Fruit fly (Drosophila melanogaster) whole organism, embryonic: ENCODE data around the gene CG32075.

Experiments
- CG10565 ChIP-seq: fragments of 200-800 bp; sonication (Bioruptor generic); optimal IDR thresholded peaks from 3 replicates; lab custom pipeline; 2016; ENCODE audit warnings: missing biosample characterization, mild to moderate bottlenecking, missing genetic modification characterization
- CG11560 ChIP-seq: fragments of 200-800 bp; sonication (Bioruptor generic); IDR thresholded peaks from 3 replicates; pipeline ENCODE4 v1.3.6; 2022; ENCODE audit warnings: missing biosample characterization, missing genetic modification characterization
- CG12155 ChIP-seq: fragments of 200-800 bp; sonication (Bioruptor generic); optimal IDR thresholded peaks from 3 replicates; lab custom pipeline; 2016; ENCODE audit warnings: missing biosample characterization, missing genetic modification characterization
- CG12219 ChIP-seq: fragments of 200-800 bp; sonication (Bioruptor generic); optimal IDR thresholded peaks from 3 replicates; lab custom pipeline; 2018; ENCODE audit warnings: missing biosample characterization, mild to moderate bottlenecking, missing genetic modification characterization
- CG12236 ChIP-seq: fragments of 200-800 bp; sonication (Bioruptor generic); optimal IDR thresholded peaks from 2 replicates; lab custom pipeline; 2016; ENCODE audit warnings: missing biosample characterization, missing genetic modification characterization
- CG12942 ChIP-seq: fragments of 200-800 bp; sonication (Bioruptor generic); optimal IDR thresholded peaks from 3 replicates; lab custom pipeline; 2016; ENCODE audit warnings: missing biosample characterization, missing genetic modification characterization
- CG13123 ChIP-seq: fragments of 200-800 bp; sonication (Bioruptor generic); optimal IDR thresholded peaks from 2 replicates; lab custom pipeline; 2016; ENCODE audit warnings: missing biosample characterization, missing genetic modification characterization
- CG15696 ChIP-seq: fragments of 200-800 bp; sonication (Bioruptor generic); optimal IDR thresholded peaks from 2 replicates; lab custom pipeline; 2019; ENCODE audit warnings: missing biosample characterization, mild to moderate bottlenecking, missing genetic modification characterization, moderate library complexity
- CG18599 ChIP-seq: fragments of 200-800 bp; sonication (Bioruptor generic); optimal IDR thresholded peaks from 3 replicates; lab custom pipeline; 2017; ENCODE audit warnings: missing biosample characterization, missing genetic modification characterization, mild to moderate bottlenecking, moderate library complexity, missing genetic modification reagents
- CG2116 ChIP-seq: fragments of 200-800 bp; sonication (Bioruptor generic); optimal IDR thresholded peaks from 3 replicates; lab custom pipeline; 2018; ENCODE audit warnings: missing biosample characterization, mild to moderate bottlenecking, missing genetic modification characterization
- CG2120 ChIP-seq: fragments of 200-800 bp; sonication (Bioruptor generic); optimal IDR thresholded peaks from 3 replicates; lab custom pipeline; 2016; ENCODE audit warnings: missing biosample characterization, missing genetic modification characterization
- CG2889 ChIP-seq: fragments of 200-800 bp; sonication (Bioruptor generic); IDR thresholded peaks from 3 replicates; pipeline ENCODE4 v1.3.6; 2022; ENCODE audit warnings: missing biosample characterization, missing genetic modification characterization
- CG3838 ChIP-seq: fragments of 200-800 bp; sonication (Bioruptor generic); optimal IDR thresholded peaks from 3 replicates; lab custom pipeline; 2016; ENCODE audit warnings: missing biosample characterization, missing genetic modification characterization
- CG3995 ChIP-seq: fragments of 200-800 bp; sonication (Bioruptor generic); optimal IDR thresholded peaks from 3 replicates; lab custom pipeline; 2016; ENCODE audit warnings: missing biosample characterization, missing genetic modification characterization
- CG4617 ChIP-seq: fragments of 200-800 bp; sonication (Bioruptor generic); optimal IDR thresholded peaks from 3 replicates; lab custom pipeline; 2016; ENCODE audit warnings: missing biosample characterization, missing genetic modification characterization, borderline replicate concordance
- CG5245 ChIP-seq: fragments of 200-800 bp; sonication (Bioruptor generic); optimal IDR thresholded peaks from 3 replicates; lab custom pipeline; 2016; ENCODE audit warnings: missing biosample characterization, missing genetic modification characterization
- Camta ChIP-seq: fragments of 200-800 bp; sonication (Bioruptor generic); optimal IDR thresholded peaks from 2 replicates; lab custom pipeline; 2016; ENCODE audit warnings: missing biosample characterization, missing genetic modification characterization
- Doc3 ChIP-seq: fragments of 200-800 bp; sonication (Bioruptor generic); IDR thresholded peaks from 3 replicates; pipeline ENCODE4 v1.3.6; 2022; ENCODE audit warnings: missing biosample characterization, missing genetic modification characterization; ENCODE audit not compliant: partially characterized antibody
- E2f2 ChIP-seq: fragments of 200-800 bp; sonication (Bioruptor generic); IDR thresholded peaks from 2 replicates; pipeline ENCODE4 v1.3.6; 2022; ENCODE audit warnings: missing biosample characterization, missing genetic modification characterization
- GATAe ChIP-seq: fragments of 200-800 bp; sonication (Bioruptor generic); conservative IDR thresholded peaks from 2 replicates; pipeline ENCODE4 v1.3.6; 2022; ENCODE audit warnings: missing biosample characterization, missing genetic modification characterization
- Gug ChIP-seq: fragments of 200-800 bp; sonication (Bioruptor generic); IDR thresholded peaks from 4 replicates; pipeline ENCODE4 v1.3.6; 2022; ENCODE audit warnings: missing biosample characterization, missing genetic modification characterization
- H15 ChIP-seq: fragments of 200-800 bp; sonication (Bioruptor generic); IDR thresholded peaks from 3 replicates; pipeline ENCODE4 v1.3.6; 2022; ENCODE audit warnings: missing biosample characterization, missing genetic modification characterization
- Lim3 ChIP-seq: fragments of 200-800 bp; sonication (Bioruptor generic); IDR thresholded peaks from 2 replicates; pipeline ENCODE4 v1.3.6; 2022; ENCODE audit warnings: missing biosample characterization, missing genetic modification characterization
- Mad ChIP-seq: fragments of 200-800 bp; sonication (Bioruptor generic); optimal IDR thresholded peaks from 2 replicates; lab custom pipeline; 2016; ENCODE audit warnings: missing biosample characterization, missing genetic modification characterization
- Mrtf ChIP-seq: fragments of 200-800 bp; sonication (Bioruptor generic); IDR thresholded peaks from 3 replicates; pipeline ENCODE4 v1.3.6; 2022; ENCODE audit warnings: missing biosample characterization, missing genetic modification characterization
- Nf-YA ChIP-seq: fragments of 200-800 bp; sonication (Bioruptor generic); IDR thresholded peaks from 2 replicates; pipeline ENCODE4 v1.3.6; 2022; ENCODE audit warnings: missing biosample characterization, missing genetic modification characterization
- Optix ChIP-seq: fragments of 200-800 bp; sonication (Bioruptor generic); IDR thresholded peaks from 3 replicates; pipeline ENCODE4 v1.3.6; 2022; ENCODE audit warnings: missing biosample characterization, missing genetic modification characterization
- Vsx1 ChIP-seq: fragments of 200-800 bp; sonication (Bioruptor generic); optimal IDR thresholded peaks from 2 replicates; lab custom pipeline; 2017; ENCODE audit warnings: missing biosample characterization, mild to moderate bottlenecking, missing genetic modification characterization, missing genetic modification reagents
- Xbp1 ChIP-seq: fragments of 200-800 bp; sonication (Bioruptor generic); optimal IDR thresholded peaks from 3 replicates; lab custom pipeline; 2016; ENCODE audit warnings: missing biosample characterization, mild to moderate bottlenecking, missing genetic modification characterization
- bigmax ChIP-seq: fragments of 200-800 bp; sonication (Bioruptor generic); optimal IDR thresholded peaks from 2 replicates; lab custom pipeline; 2018; ENCODE audit warnings: missing biosample characterization, mild to moderate bottlenecking, missing genetic modification characterization
- ems ChIP-seq: fragments of 200-800 bp; sonication (Bioruptor generic); optimal IDR thresholded peaks from 3 replicates; lab custom pipeline; 2016; ENCODE audit warnings: missing biosample characterization, missing genetic modification characterization
- en ChIP-seq: fragments of 200-800 bp; sonication (Bioruptor generic); optimal IDR thresholded peaks from 2 replicates; lab custom pipeline; 2016; ENCODE audit warnings: missing biosample characterization, missing genetic modification characterization
- eyg ChIP-seq: fragments of 200-800 bp; sonication (Bioruptor generic); optimal IDR thresholded peaks from 3 replicates; lab custom pipeline; 2016; ENCODE audit warnings: missing biosample characterization, missing genetic modification characterization
- fu2 ChIP-seq: fragments of 200-800 bp; sonication (Bioruptor generic); optimal IDR thresholded peaks from 2 replicates; lab custom pipeline; 2016; ENCODE audit warnings: missing biosample characterization, missing genetic modification characterization
- ham ChIP-seq: fragments of 200-800 bp; sonication (Bioruptor generic); IDR thresholded peaks from 2 replicates; pipeline ENCODE4 v1.3.6; 2022; ENCODE audit warnings: missing biosample characterization, missing genetic modification characterization
- hbn ChIP-seq: fragments of 200-800 bp; sonication (Bioruptor generic); IDR thresholded peaks from 2 replicates; pipeline ENCODE4 v1.3.6; 2022; ENCODE audit warnings: missing biosample characterization, missing genetic modification characterization; ENCODE audit not compliant: partially characterized antibody
- lov ChIP-seq, 2 experiments: fragments of 200-800 bp in 1 of 2; fragments of >200 bp in 1 of 2; sonication (Bioruptor generic) in 1 of 2; IDR thresholded peaks in 1 of 2; optimal IDR thresholded peaks in 1 of 2; 2 replicates in 1 of 2; 3 replicates in 1 of 2; pipeline versions ENCODE4 v1.3.6 to Lab custom; 2017 to 2022; ENCODE audit warnings: missing biosample characterization in 1 of 2, missing genetic modification characterization in 1 of 2
- pfk ChIP-seq: fragments of 200-800 bp; sonication (Bioruptor generic); optimal IDR thresholded peaks from 2 replicates; lab custom pipeline; 2018; ENCODE audit warnings: missing biosample characterization, mild to moderate bottlenecking, missing genetic modification characterization, moderate library complexity
- prd ChIP-seq, 3 experiments: fragments of >200 bp in 2 of 3; fragments of 200-800 bp in 1 of 3; sonication (Bioruptor generic) in 1 of 3; optimal IDR thresholded peaks in 2 of 3; IDR thresholded peaks in 1 of 3; 2 replicates in 2 of 3; 3 replicates in 1 of 3; pipeline versions ENCODE4 v1.3.6 to Lab custom; 2017 to 2022; ENCODE audit warnings: missing biosample characterization in 1 of 3, missing genetic modification characterization in 1 of 3
- rib ChIP-seq: fragments of 200-800 bp; sonication (Bioruptor generic); IDR thresholded peaks from 2 replicates; pipeline ENCODE4 v1.3.6; 2022; ENCODE audit warnings: missing biosample characterization, missing genetic modification characterization
- schlank ChIP-seq: fragments of 200-800 bp; sonication (Bioruptor generic); optimal IDR thresholded peaks from 2 replicates; lab custom pipeline; 2018; ENCODE audit warnings: missing biosample characterization, mild to moderate bottlenecking, missing genetic modification characterization
- sr ChIP-seq: fragments of 200-800 bp; sonication (Bioruptor generic); IDR thresholded peaks from 3 replicates; pipeline ENCODE4 v1.3.6; 2022; ENCODE audit warnings: missing biosample characterization, missing genetic modification characterization
- stc ChIP-seq: fragments of 200-800 bp; sonication (Bioruptor generic); IDR thresholded peaks from 2 replicates; pipeline ENCODE4 v1.3.6; 2022; ENCODE audit warnings: missing biosample characterization, missing genetic modification characterization
- sug ChIP-seq: fragments of 200-800 bp; optimal IDR thresholded peaks from 2 replicates; lab custom pipeline; 2019; ENCODE audit warnings: missing biosample characterization, mild to moderate bottlenecking, missing genetic modification characterization, moderate library complexity
- trem ChIP-seq: fragments of 200-800 bp; optimal IDR thresholded peaks from 3 replicates; lab custom pipeline; 2019; ENCODE audit warnings: missing biosample characterization, mild to moderate bottlenecking, missing genetic modification characterization, moderate library complexity
- ttk ChIP-seq: fragments of 200-800 bp; sonication (Bioruptor generic); IDR thresholded peaks from 2 replicates; pipeline ENCODE4 v2.1.2; 2022; ENCODE audit warnings: missing biosample characterization, missing genetic modification characterization
- vnd ChIP-seq: fragments of 200-800 bp; sonication (Bioruptor generic); IDR thresholded peaks from 3 replicates; pipeline ENCODE4 v1.3.6; 2022; ENCODE audit warnings: missing biosample characterization, missing genetic modification characterization; ENCODE audit not compliant: partially characterized antibody
- zen2 ChIP-seq: fragments of 200-800 bp; sonication (Bioruptor generic); IDR thresholded peaks from 3 replicates; pipeline ENCODE4 v1.3.6; 2022; ENCODE audit warnings: missing biosample characterization, missing genetic modification characterization; ENCODE audit not compliant: partially characterized antibody
- zfh1 ChIP-seq: fragments of 200-800 bp; sonication (Bioruptor generic); IDR thresholded peaks from 3 replicates; pipeline ENCODE4 v1.3.6; 2022; ENCODE audit warnings: missing biosample characterization, missing genetic modification characterization

CG32075 gene

DNA sequence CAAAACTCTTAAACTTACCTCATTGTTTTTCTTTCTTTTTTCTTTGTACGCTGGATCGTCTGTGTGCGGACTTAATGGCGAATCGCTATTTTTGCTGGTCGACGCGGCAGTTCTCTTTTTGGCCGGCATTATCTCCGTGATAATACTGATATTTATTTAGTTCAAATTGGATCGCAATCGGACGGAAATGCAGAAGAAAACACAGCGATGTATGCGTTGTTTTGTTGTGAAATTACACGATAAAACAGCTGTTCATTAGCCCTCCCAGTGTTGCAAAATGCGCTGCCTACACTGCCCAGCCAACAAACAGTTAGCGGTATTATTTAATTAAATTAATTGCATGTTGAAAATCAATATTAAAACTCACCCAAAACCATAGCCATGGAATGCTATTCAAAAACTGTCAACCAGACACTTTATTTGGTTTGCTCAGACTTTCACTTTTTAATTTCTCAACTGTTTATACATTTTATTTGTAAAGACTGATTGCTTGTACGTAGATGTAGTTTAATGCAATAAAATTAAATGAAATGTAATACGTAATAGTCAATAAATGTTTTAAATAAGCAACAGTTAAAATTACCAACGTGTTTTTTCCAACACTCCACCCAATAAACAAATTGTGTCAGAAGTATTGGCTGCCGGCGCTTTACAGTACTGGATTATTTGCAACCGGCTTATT is 33.4 kb upstream of the CG32075 start, which contains the start of the genes Irbp18 and APP-BP1 (continued):
- TF ChIP-seq sug (tag; lab: Kevin White, UChicago) (peak; percentile 89), zfh1 (peak; percentile 84), en (GFP tag; lab: Kevin White, UChicago) (peak; percentile 83), Mad (peak; percentile 96), bigmax (GFP tag; lab: Kevin White, UChicago) (no peak), CG12236 (peak; percentile 90), CG2116 (peak; percentile 88), Doc3 (no peak), CG10565 (GFP tag; lab: Kevin White, UChicago) (peak; percentile 89), CG18599 (GFP tag; lab: Kevin White, UChicago) (peak; percentile 95), ems (GFP tag; lab: Kevin White, UChicago) (peak; percentile 96), CG12942 (peak; percentile 90), E2f2 (peak; percentile 63), CG2120 (GFP tag; lab: Kevin White, UChicago) (peak; percentile 97), Lim3 (GFP tag; lab: Robert Waterston, UW) (peak; percentile 47; the same call in 1 of the 2 replicates), pfk (GFP tag; lab: Kevin White, UChicago) (peak; percentile 17), schlank (tag; lab: Kevin White, UChicago) (peak; percentile 90), CG12155 (GFP tag; lab: Kevin White, UChicago) (peak; percentile 92), CG4617 (peak; percentile 93), eyg (GFP tag; lab: Kevin White, UChicago) (peak; percentile 79), CG12219 (GFP tag; lab: Kevin White, UChicago) (peak; percentile 91), Mrtf (GFP tag; lab: Robert Waterston, UW) (peak; percentile 81), H15 (peak; percentile 85), Xbp1 (GFP tag; lab: Kevin White, UChicago) (peak; percentile 96), CG5245 (GFP tag; lab: Kevin White, UChicago) (peak; percentile 87), vnd (GFP tag; lab: Robert Waterston, UW) (no peak), Vsx1 (GFP tag; lab: Kevin White, UChicago) (peak; percentile 84), CG13123 (GFP tag; lab: Kevin White, UChicago) (peak; percentile 84), Optix (peak; percentile 85), ttk (GFP tag; lab: Robert Waterston, UW) (peak; percentile 75), zen2 (no peak), Camta (GFP tag; lab: Kevin White, UChicago) (peak; percentile 94), prd (optimal IDR thresholded peaks at IDR 0.05; lab: Kevin White, UChicago) (no peak), prd (GFP tag; IDR thresholded peaks at IDR 0.05; lab: Robert Waterston, UW) (peak; percentile 89), trem (tag; lab: Kevin White, UChicago) (peak; percentile 84), hbn (GFP tag; lab: Robert Waterston, UW) (0 out of 2 replicates have a peak, but pooled peaks have one; percentile 25), CG3838 (GFP tag; lab: Kevin White, UChicago) (peak; percentile 84), rib (peak; percentile 87), sr (0 out of 3 replicates have a peak, but pooled peaks have one; percentile 25), Nf-YA (GFP tag; lab: Robert Waterston, UW) (peak; percentile 61), CG15696 (peak; percentile 73), lov (optimal IDR thresholded peaks at IDR 0.05; lab: Kevin White, UChicago) (no peak), lov (GFP tag; IDR thresholded peaks at IDR 0.05; lab: Robert Waterston, UW) (peak; percentile 49; the same call in 1 of the 3 replicates), Gug (peak; percentile 84), CG11560 (tag; lab: Robert Waterston, UW) (peak; percentile 59; the same call in 1 of the 3 replicates), fu2 (GFP tag; lab: Kevin White, UChicago) (peak; percentile 92), ham (GFP tag; lab: Robert Waterston, UW) (no peak), CG2889 (GFP tag; lab: Robert Waterston, UW) (peak; percentile 91), CG3995 (peak; percentile 64), stc (GFP tag; lab: Robert Waterston, UW) (peak; percentile 84), GATAe (GFP tag; lab: Robert Waterston, UW) (no peak; the same call in 1 of the 2 replicates)
